Worm (Caenorhabditis elegans) whole organism, early embryonic: ENCODE data around the gene F31A3.5.

ENCODE experiments used
- B0310.2 ChIP-seq: sonication (generic microtip); optimal IDR thresholded peaks from 2 replicates; lab custom pipeline; 2016; ENCODE audit warnings: mild to moderate bottlenecking, missing genetic modification characterization, missing compliant biosample characterization
- F13C5.2 ChIP-seq: sonication (generic microtip); optimal IDR thresholded peaks from 2 replicates; lab custom pipeline; 2017; ENCODE audit warnings: mild to moderate bottlenecking, missing genetic modification characterization, inconsistent platforms, missing compliant biosample characterization
- aly-1 ChIP-seq: sonication (generic microtip); optimal IDR thresholded peaks from 2 replicates; lab custom pipeline; 2016; ENCODE audit warnings: missing genetic modification characterization, missing compliant biosample characterization
- ama-1 ChIP-seq: fragments of 150-350 bp; optimal IDR thresholded peaks from 2 replicates; lab custom pipeline; 2014
- ceh-13 ChIP-seq: fragments of 200-800 bp; sonication (Bioruptor generic); optimal IDR thresholded peaks from 2 replicates; lab custom pipeline; 2018; ENCODE audit warnings: mild to moderate bottlenecking, missing genetic modification characterization, missing compliant biosample characterization
- ceh-36 ChIP-seq: sonication (generic microtip); optimal IDR thresholded peaks from 2 replicates; lab custom pipeline; 2016; ENCODE audit warnings: missing genetic modification characterization, inconsistent platforms, missing compliant biosample characterization
- ets-7 ChIP-seq: sonication (generic microtip); optimal IDR thresholded peaks from 2 replicates; lab custom pipeline; 2016; ENCODE audit warnings: missing genotype, missing genetic modification characterization, missing compliant biosample characterization
- flt-1 ChIP-seq: fragments of 200-800 bp; sonication (Bioruptor generic); IDR thresholded peaks from 2 replicates; pipeline ENCODE4 v1.3.6; 2022; ENCODE audit warnings: missing genetic modification characterization, missing compliant biosample characterization
- hmbx-1 ChIP-seq: sonication (generic microtip); optimal IDR thresholded peaks from 2 replicates; lab custom pipeline; 2016; ENCODE audit warnings: mild to moderate bottlenecking, missing genetic modification characterization, missing compliant biosample characterization
- hmg-4 ChIP-seq: fragments of 200-800 bp; sonication (Bioruptor generic); optimal IDR thresholded peaks from 2 replicates; lab custom pipeline; 2018; ENCODE audit warnings: mild to moderate bottlenecking, missing genetic modification characterization, missing compliant biosample characterization
- hnd-1 ChIP-seq: sonication (generic microtip); optimal IDR thresholded peaks from 2 replicates; lab custom pipeline; 2016; ENCODE audit warnings: missing genetic modification characterization, missing compliant biosample characterization
- pes-1 ChIP-seq: fragments of 200-800 bp; sonication (Bioruptor generic); IDR thresholded peaks from 2 replicates; pipeline ENCODE4 v1.3.6; 2022; ENCODE audit warnings: missing genetic modification reagents, missing genetic modification characterization, missing compliant biosample characterization
- scrt-1 ChIP-seq: fragments of 200-800 bp; sonication (Bioruptor generic); IDR thresholded peaks from 2 replicates; pipeline ENCODE4 v1.3.6; 2022; ENCODE audit warnings: missing genetic modification characterization, missing compliant biosample characterization
- sea-1 ChIP-seq: fragments of 200-800 bp; sonication (Bioruptor generic); conservative IDR thresholded peaks from 2 replicates; pipeline ENCODE4 v1.3.6; 2022; ENCODE audit warnings: missing genetic modification characterization, missing compliant biosample characterization
- tbx-11 ChIP-seq: fragments of 200-800 bp; sonication (Bioruptor generic); IDR thresholded peaks from 2 replicates; pipeline ENCODE4 v1.3.6; 2022; ENCODE audit warnings: missing genetic modification characterization, missing compliant biosample characterization
- tbx-37 ChIP-seq: fragments of 200-800 bp; sonication (Bioruptor generic); conservative IDR thresholded peaks from 2 replicates; pipeline ENCODE4 v1.3.6; 2022; ENCODE audit warnings: missing genetic modification reagents, missing genetic modification characterization, missing compliant biosample characterization
- tra-4 ChIP-seq: sonication (generic microtip); optimal IDR thresholded peaks from 2 replicates; lab custom pipeline; 2017; ENCODE audit warnings: missing genetic modification characterization, missing compliant biosample characterization

The F31A3.5 gene

DNA sequence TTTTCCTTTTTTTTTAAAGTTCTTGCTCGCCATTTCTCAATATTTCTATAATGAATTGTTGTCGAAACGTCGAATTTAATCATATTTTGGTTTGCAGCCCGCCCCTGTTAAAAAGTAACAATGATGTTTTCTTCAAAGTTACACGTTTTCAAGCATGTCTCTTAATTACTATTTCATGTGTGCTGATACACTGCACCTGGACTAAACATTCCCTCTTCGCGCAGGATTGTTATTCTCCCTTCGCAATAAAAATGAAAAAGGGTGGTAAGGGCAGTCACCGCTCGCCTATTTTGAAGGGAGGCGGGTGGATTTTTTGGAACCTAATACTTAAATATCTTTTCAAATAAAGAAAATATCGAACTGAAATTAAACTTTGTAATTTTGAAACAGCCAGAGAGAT lies 17.9 kb downstream of the F31A3.5 start:
- TF ChIP-seq tbx-37 = peak; percentile 36
- TF ChIP-seq sea-1 (GFP tag; lab: Robert Waterston, UW) = no peak

ce11 chrX:17544349-17544936 lies 19.0 kb downstream of the F31A3.5 start:
- TF ChIP-seq ama-1 (lab: Kevin White, UChicago) (no peak), pes-1 (GFP tag; lab: Robert Waterston, UW) (0 out of 2 replicates have a peak, but pooled peaks have one; percentile 51), flt-1 (no peak), tbx-11 (GFP tag; lab: Robert Waterston, UW) (peak; percentile 35; the same call in 1 of the 2 replicates), aly-1 (tag; lab: Kevin White, UChicago) (no peak), ets-7 (tag; lab: Kevin White, UChicago) (no peak), hmbx-1 (tag; lab: Kevin White, UChicago) (no peak), tra-4 (tag; lab: Kevin White, UChicago) (no peak), sea-1 (GFP tag; lab: Robert Waterston, UW) (no peak), scrt-1 (no peak), tbx-37 (no peak), hmg-4 (peak; percentile 29), ceh-13 (GFP tag; lab: Kevin White, UChicago) (no peak), hnd-1 (no peak), B0310.2 (tag; lab: Kevin White, UChicago) (no peak), F13C5.2 (tag; lab: Kevin White, UChicago) (peak; percentile 63), ceh-36 (no peak)

DNA sequence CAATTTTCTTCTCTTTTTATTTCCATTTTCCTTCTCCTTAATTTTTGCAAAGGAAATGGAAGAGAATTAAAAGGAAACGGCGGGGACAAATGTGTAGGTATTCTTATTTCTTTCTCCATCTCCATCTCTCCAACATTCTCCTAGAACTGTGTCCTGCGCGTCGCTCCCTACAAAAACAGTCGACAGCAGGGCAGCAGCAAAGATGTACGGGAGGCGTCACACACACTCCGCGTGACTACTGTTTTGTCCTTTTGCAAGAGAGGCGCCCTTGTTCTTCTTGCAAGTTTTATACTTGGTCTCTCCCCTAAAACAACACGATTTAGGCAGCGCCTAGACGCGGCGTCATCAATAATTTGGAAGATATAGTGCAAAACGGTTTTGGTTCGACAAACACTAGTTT lies 23.4 kb downstream of the F31A3.5 start:
- TF ChIP-seq ama-1 (lab: Kevin White, UChicago) (no peak), ets-7 (tag; lab: Kevin White, UChicago) (no peak), F13C5.2 (tag; lab: Kevin White, UChicago) (no peak), tbx-37 (no peak), sea-1 (GFP tag; lab: Robert Waterston, UW) (no peak), aly-1 (tag; lab: Kevin White, UChicago) (no peak), hmg-4 (no peak), ceh-13 (GFP tag; lab: Kevin White, UChicago) (no peak), ceh-36 (no peak), hmbx-1 (tag; lab: Kevin White, UChicago) (no peak), hnd-1 (no peak), scrt-1 (no peak), pes-1 (GFP tag; lab: Robert Waterston, UW) (no peak), tbx-11 (GFP tag; lab: Robert Waterston, UW) (no peak), B0310.2 (tag; lab: Kevin White, UChicago) (no peak), tra-4 (tag; lab: Kevin White, UChicago) (no peak), flt-1 (no peak)

ce11 chrX:17537568-17537967 lies 25.8 kb downstream of the F31A3.5 start:
- TF ChIP-seq ama-1 (lab: Kevin White, UChicago) = no peak
- TF ChIP-seq B0310.2 (tag; lab: Kevin White, UChicago) = no peak
- no peak for TF ChIP-seq tra-4 (tag; lab: Kevin White, UChicago)
- no peak for TF ChIP-seq hmg-4
- TF ChIP-seq hnd-1 = no peak
- no peak for TF ChIP-seq flt-1
- no peak for TF ChIP-seq ceh-13 (GFP tag; lab: Kevin White, UChicago)

DNA sequence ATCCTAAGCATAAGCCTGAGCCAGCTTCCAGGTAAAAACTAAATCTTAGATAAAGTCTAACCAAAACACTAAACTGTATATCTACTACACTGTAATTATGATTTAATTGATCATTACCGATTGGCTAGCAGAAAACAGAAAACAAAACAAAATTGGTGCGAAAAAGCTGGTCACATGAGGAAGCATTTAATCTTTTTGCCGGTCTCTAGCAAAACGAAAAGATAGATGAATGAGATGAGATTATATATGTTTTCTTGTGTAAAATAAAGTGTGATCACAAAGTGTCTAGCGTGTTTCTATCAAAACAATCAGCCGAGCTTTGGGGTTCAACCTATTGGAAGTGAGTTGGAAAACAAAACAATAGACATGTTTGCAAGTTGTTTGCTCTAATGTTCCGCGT lies 28.5 kb downstream of the F31A3.5 start:
- TF ChIP-seq aly-1 (tag; lab: Kevin White, UChicago) (no peak), tra-4 (tag; lab: Kevin White, UChicago) (no peak), hmg-4 (no peak), ets-7 (tag; lab: Kevin White, UChicago) (no peak), hnd-1 (no peak), tbx-11 (GFP tag; lab: Robert Waterston, UW) (no peak), scrt-1 (no peak), hmbx-1 (tag; lab: Kevin White, UChicago) (no peak), flt-1 (no peak), sea-1 (GFP tag; lab: Robert Waterston, UW) (no peak), B0310.2 (tag; lab: Kevin White, UChicago) (no peak), ama-1 (lab: Kevin White, UChicago) (no peak), ceh-13 (GFP tag; lab: Kevin White, UChicago) (no peak), F13C5.2 (tag; lab: Kevin White, UChicago) (no peak), ceh-36 (no peak), pes-1 (GFP tag; lab: Robert Waterston, UW) (no peak), tbx-37 (no peak)

DNA sequence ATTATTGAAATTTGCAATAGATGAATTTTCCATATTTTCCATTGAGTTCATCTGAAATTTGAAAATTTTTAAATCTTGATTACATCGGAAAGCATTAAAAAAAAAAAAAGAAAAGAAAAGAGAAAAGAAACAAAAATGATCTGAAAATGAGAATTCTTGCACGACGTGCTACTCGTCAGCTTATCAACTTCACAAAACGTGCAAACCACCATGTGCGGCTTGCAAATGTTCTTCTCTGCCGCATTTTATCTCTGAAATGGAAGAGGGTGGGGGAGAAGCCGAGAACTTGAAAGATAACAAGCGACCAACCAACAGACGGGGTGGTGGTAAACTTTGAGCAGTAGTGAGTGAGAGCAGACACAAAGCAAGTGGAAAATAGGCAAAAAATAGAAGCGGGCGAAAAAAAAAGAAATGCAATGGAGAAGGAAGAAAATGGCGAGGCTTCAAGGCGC lies 29.4 kb downstream of the F31A3.5 start, which contains the start of gene F31A3.3:
TSS of gene F31A3.3 (minus strand) at position 51 of the 452 bp plus-strand sequence.
- no peak for TF ChIP-seq flt-1
- TF ChIP-seq B0310.2 (tag; lab: Kevin White, UChicago) = no peak
- TF ChIP-seq ceh-13 (GFP tag; lab: Kevin White, UChicago) = no peak
- TF ChIP-seq tbx-37 = no peak
- TF ChIP-seq pes-1 (GFP tag; lab: Robert Waterston, UW) = no peak
- TF ChIP-seq hmg-4 = no peak
- no peak for TF ChIP-seq tra-4 (tag; lab: Kevin White, UChicago)
- TF ChIP-seq ets-7 (tag; lab: Kevin White, UChicago) = no peak
- TF ChIP-seq ama-1 (lab: Kevin White, UChicago) = no peak

DNA sequence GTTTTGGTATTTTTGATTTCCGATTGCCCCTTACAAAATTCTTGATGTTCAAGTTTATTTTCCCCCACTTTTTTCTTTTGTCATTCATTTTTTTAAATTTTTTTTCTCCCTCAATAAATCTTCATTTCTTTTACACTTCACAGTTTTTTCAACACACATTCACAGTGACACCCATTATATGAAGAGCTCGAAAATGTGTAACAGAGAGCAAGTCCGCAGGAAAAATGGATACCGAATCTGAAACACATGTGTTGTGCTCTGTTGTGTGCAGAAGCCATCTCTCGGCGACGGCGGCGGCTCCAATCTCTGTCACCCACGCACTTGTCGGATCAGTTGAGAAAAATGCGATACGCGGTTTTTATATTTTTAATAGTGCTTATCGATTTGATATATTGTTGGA lies 35.3 kb downstream of the F31A3.5 start, which contains the start of gene sup-10:
TSS of gene sup-10 (plus strand) at position 277 of the 400 bp plus-strand sequence.
- TF ChIP-seq hmbx-1 (tag; lab: Kevin White, UChicago) = no peak
- no peak for TF ChIP-seq B0310.2 (tag; lab: Kevin White, UChicago)
- no peak for TF ChIP-seq aly-1 (tag; lab: Kevin White, UChicago)
- TF ChIP-seq ama-1 (lab: Kevin White, UChicago) = no peak
- no peak for TF ChIP-seq tbx-11 (GFP tag; lab: Robert Waterston, UW)
- no peak for TF ChIP-seq flt-1
- no peak for TF ChIP-seq hnd-1
